Fruit fly (Drosophila melanogaster): ENCODE measurements around the gene loj.

Gene loj

dm6 chr3L:6094697-6095096 lies at the start of gene loj, which contains the start of gene CG10467 (continued):
- TF ChIP-seq CG16779 (tag; optimal IDR thresholded peaks at IDR 0.05) (no peak), spab (GFP tag; optimal IDR thresholded peaks at IDR 0.05) (peak; percentile 68), dac (GFP tag; optimal IDR thresholded peaks at IDR 0.05) (peak; percentile 78), pdm3 (GFP tag; optimal IDR thresholded peaks at IDR 0.05) (peak; percentile 92), CG4318 (GFP tag; optimal IDR thresholded peaks at IDR 0.05) (peak; percentile 92), Sox14 (GFP tag; optimal IDR thresholded peaks at IDR 0.05) (peak; percentile 81), Sox15 (GFP tag; optimal IDR thresholded peaks at IDR 0.05) (peak; percentile 94), CG32006 (GFP tag; optimal IDR thresholded peaks at IDR 0.05) (peak; percentile 92)

dm6 chr3L:6050230-6050807 lies 44.5 kb upstream of the loj start, which contains the start of gene Jon65Aiii:
TSS of gene Jon65Aiii (plus strand) at chr3L:6050757.
- no peak for TF ChIP-seq CG15336 (GFP tag; IDR thresholded peaks at IDR 0.05)
- no peak for TF ChIP-seq Hr38 (GFP tag; optimal IDR thresholded peaks at IDR 0.05)
- TF ChIP-seq CG11902 (GFP tag; optimal IDR thresholded peaks at IDR 0.05): no peak
- peak; percentile 46 for TF ChIP-seq vri (GFP tag; optimal IDR thresholded peaks at IDR 0.05)

dm6 chr3L:6052021-6052420 lies 42.8 kb upstream of the loj start, which contains the start of gene Jon65Aii:
TSS of gene Jon65Aii (plus strand) at chr3L:6052321.
- TF ChIP-seq CG8119 (GFP tag; IDR thresholded peaks at IDR 0.05) (no peak), svp (GFP tag) (no peak), vri (GFP tag; optimal IDR thresholded peaks at IDR 0.05) (peak; percentile 7), Lpt (GFP tag; optimal IDR thresholded peaks at IDR 0.05) (no peak)

- no peak for TF ChIP-seq Sox102F (GFP tag; optimal IDR thresholded peaks at IDR 0.05)
- no peak for TF ChIP-seq CG16779 (tag; optimal IDR thresholded peaks at IDR 0.05)
- TF ChIP-seq CG9139 (GFP tag; optimal IDR thresholded peaks at IDR 0.05): no peak
- TF ChIP-seq Sox15 (GFP tag; optimal IDR thresholded peaks at IDR 0.05): no peak
- no peak for TF ChIP-seq Eip78C (GFP tag)
- no peak for TF ChIP-seq CG10631 (GFP tag; optimal IDR thresholded peaks at IDR 0.05)
- TF ChIP-seq Hr39 (GFP tag; optimal IDR thresholded peaks at IDR 0.05): no peak
- TF ChIP-seq fkh (GFP tag; optimal IDR thresholded peaks at IDR 0.05): no peak
- no peak for TF ChIP-seq topi (GFP tag; optimal IDR thresholded peaks at IDR 0.05)
- no peak for TF ChIP-seq CG3032 (tag; optimal IDR thresholded peaks at IDR 0.05)
Measured at dm6 chr3L:6054343-6054742, 40.4 kb upstream of the loj start, which contains the start of gene Jon65Ai. TSS of gene Jon65Ai (minus strand) at chr3L:6054443.

- TF ChIP-seq CG11762 (GFP tag; optimal IDR thresholded peaks at IDR 0.05; ENCODE audit: insufficient read depth): no peak
- TF ChIP-seq svp (GFP tag): peak; percentile 34
- peak; percentile 25 for TF ChIP-seq esn (GFP tag; optimal IDR thresholded peaks at IDR 0.05)
- peak; percentile 9 for TF ChIP-seq CG31627 (GFP tag; optimal IDR thresholded peaks at IDR 0.05)
- TF ChIP-seq Hr38 (GFP tag; optimal IDR thresholded peaks at IDR 0.05): no peak
- TF ChIP-seq salr (GFP tag; optimal IDR thresholded peaks at IDR 0.05): no peak
- peak; percentile 42 for TF ChIP-seq Sox14 (GFP tag; optimal IDR thresholded peaks at IDR 0.05)
- peak; percentile 88 for TF ChIP-seq fkh (GFP tag; optimal IDR thresholded peaks at IDR 0.05)
- TF ChIP-seq Hr39 (GFP tag; optimal IDR thresholded peaks at IDR 0.05): no peak
Measured at dm6 chr3L:6054803-6055202, 40.0 kb upstream of the loj start, which contains the start of gene tant. TSS of gene tant (plus strand) at chr3L:6055136.

dm6 chr3L:6059062-6059708 lies 35.6 kb upstream of the loj start, which contains the start of gene CG6592:
TSS of gene CG6592 (plus strand) at chr3L:6059658.
- TF ChIP-seq net (GFP tag; optimal IDR thresholded peaks at IDR 0.05) (no peak), fkh (GFP tag; optimal IDR thresholded peaks at IDR 0.05) (no peak), spab (GFP tag; optimal IDR thresholded peaks at IDR 0.05) (no peak), CG7368 (GFP tag; optimal IDR thresholded peaks at IDR 0.05) (no peak), acj6 (GFP tag; optimal IDR thresholded peaks at IDR 0.05) (peak; percentile 20), CG6163 (GFP tag; IDR thresholded peaks at IDR 0.05) (no peak), lz (GFP tag; optimal IDR thresholded peaks at IDR 0.05) (no peak), svp (GFP tag) (no peak), eg (GFP tag; IDR thresholded peaks at IDR 0.05) (no peak), CG32006 (GFP tag; optimal IDR thresholded peaks at IDR 0.05) (no peak), dsx (GFP tag; optimal IDR thresholded peaks at IDR 0.05; ENCODE audit: poor library complexity, severe bottlenecking) (no peak), Eip78C (GFP tag) (peak; percentile 68), CG8319 (GFP tag; optimal IDR thresholded peaks at IDR 0.05) (no peak), CG11762 (GFP tag; optimal IDR thresholded peaks at IDR 0.05; ENCODE audit: insufficient read depth) (no peak), Smox (GFP tag; optimal IDR thresholded peaks at IDR 0.05) (no peak), CG3032 (tag; optimal IDR thresholded peaks at IDR 0.05) (no peak), fd59A (GFP tag; optimal IDR thresholded peaks at IDR 0.05) (peak; percentile 20), vri (GFP tag; optimal IDR thresholded peaks at IDR 0.05) (no peak), esn (GFP tag; optimal IDR thresholded peaks at IDR 0.05) (peak; percentile 23), CG1621 (tag; optimal IDR thresholded peaks at IDR 0.05) (peak; percentile 34), CG6276 (GFP tag; optimal IDR thresholded peaks at IDR 0.05) (no peak)
